Worm (Caenorhabditis elegans) whole organism, midembryonic: ENCODE measurements around the gene K11H12.4.

Source experiments
- T22C8.4 ChIP-seq: fragments of 200-800 bp; sonication (Bioruptor generic); IDR thresholded peaks from 2 replicates; pipeline ENCODE4 v1.3.6; 2022; ENCODE audit warnings: missing genetic modification characterization, missing compliant biosample characterization
- flt-1 ChIP-seq: fragments of 200-800 bp; sonication (Bioruptor generic); IDR thresholded peaks from 2 replicates; pipeline ENCODE4 v1.3.6; 2022; ENCODE audit warnings: missing genetic modification characterization, missing compliant biosample characterization
- klf-2 ChIP-seq: fragments of 200-800 bp; sonication (Bioruptor generic); conservative IDR thresholded peaks from 2 replicates; pipeline ENCODE4 v1.3.6; 2022; ENCODE audit warnings: missing genetic modification reagents, missing genetic modification characterization, missing compliant biosample characterization
- med-1 ChIP-seq: sonication (generic microtip); optimal IDR thresholded peaks from 2 replicates; lab custom pipeline; 2017; ENCODE audit warnings: missing genetic modification characterization, mild to moderate bottlenecking, missing compliant biosample characterization, antibody characterized with exemption, missing genetic modification reagents; ENCODE audit not compliant: insufficient read depth
- tab-1 ChIP-seq: fragments of 200-800 bp; sonication (Bioruptor generic); IDR thresholded peaks from 2 replicates; pipeline ENCODE4 v1.3.6; 2022; ENCODE audit warnings: missing genetic modification characterization, missing compliant biosample characterization
- ztf-29 ChIP-seq: fragments of 200-800 bp; sonication (Bioruptor generic); IDR thresholded peaks from 2 replicates; pipeline ENCODE4 v1.3.6; 2022; ENCODE audit warnings: missing genetic modification reagents, missing genetic modification characterization, missing compliant biosample characterization

DNA sequence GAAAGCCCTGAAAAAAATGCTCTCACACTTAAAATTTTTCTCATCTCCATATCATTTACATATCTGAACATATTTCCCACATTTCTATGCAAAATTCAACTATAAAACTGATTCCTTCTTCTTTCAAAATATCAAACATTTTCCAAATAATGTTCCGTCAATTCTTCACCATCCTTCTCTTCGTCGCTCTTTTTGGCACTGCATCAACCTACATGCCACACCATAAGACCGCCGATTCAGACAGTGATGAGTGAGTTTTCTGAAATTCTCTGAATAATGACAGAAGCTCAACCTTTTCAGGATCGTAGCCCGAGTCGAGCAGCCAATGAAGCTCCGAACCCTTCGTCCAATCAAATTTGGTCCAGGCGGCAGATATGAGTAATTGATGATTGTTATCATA is 597 bp upstream of the K11H12.4 start, which contains the start of gene K11H12.5:
- TF ChIP-seq flt-1 (GFP tag; lab: Robert Waterston, UW) (no peak), med-1 (GFP tag; lab: Kevin White, UChicago) (no peak), T22C8.4 (GFP tag; lab: Robert Waterston, UW) (no peak), klf-2 (GFP tag; lab: Robert Waterston, UW) (no peak), ztf-29 (GFP tag; lab: Robert Waterston, UW) (no peak), tab-1 (no peak)
